Fruit fly (Drosophila melanogaster): ENCODE results near the gene CG16700.

Gene CG16700

DNA sequence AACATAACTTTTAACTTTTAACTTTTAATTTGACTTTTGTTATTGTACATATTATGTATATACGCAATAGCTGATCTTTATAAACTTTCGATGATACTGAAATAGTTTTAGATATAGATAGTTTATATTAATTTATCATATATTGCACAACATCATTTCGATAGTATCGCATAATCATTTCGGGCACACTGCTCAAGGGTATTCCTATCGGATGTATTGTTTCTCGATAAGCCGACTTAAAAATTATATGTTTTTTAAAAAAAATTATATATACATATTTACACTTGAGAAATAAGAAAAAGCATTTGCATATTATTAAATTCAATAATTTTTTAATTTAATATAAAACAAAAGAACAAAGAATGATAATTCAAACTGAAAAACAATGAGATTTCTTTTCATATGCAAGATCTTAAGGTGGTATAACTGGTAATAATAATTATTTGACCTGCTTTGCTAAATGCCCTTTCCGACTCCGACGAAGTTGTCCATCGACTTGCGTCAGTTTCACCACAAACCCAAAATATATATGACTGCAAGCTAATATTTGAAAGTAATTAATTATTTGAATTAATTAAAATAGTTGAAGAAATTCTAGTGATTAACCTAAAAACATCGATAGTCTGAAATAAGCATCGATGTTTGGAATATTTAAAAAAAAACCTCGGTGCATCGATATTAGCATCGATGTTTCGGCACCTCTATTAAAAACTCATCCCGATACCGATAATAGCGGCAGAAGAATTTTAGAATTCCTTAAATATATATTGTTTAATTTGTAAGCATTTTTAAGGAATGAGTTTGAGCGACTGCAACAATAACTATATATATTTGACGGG lies 13.3 kb upstream of the CG16700 start, which contains the start of gene CG4949 (continued):
- TF ChIP-seq Mad (GFP tag; optimal IDR thresholded peaks at IDR 0.05), result no peak
- no peak for TF ChIP-seq CG3065 (GFP tag; optimal IDR thresholded peaks at IDR 0.05)
- no peak for TF ChIP-seq gcm (GFP tag; optimal IDR thresholded peaks at IDR 0.05)
- no peak for TF ChIP-seq CG3407 (GFP tag; optimal IDR thresholded peaks at IDR 0.05)
- TF ChIP-seq CG13424 (tag; optimal IDR thresholded peaks at IDR 0.05), result peak; percentile 14
- no peak for TF ChIP-seq Hand (GFP tag; optimal IDR thresholded peaks at IDR 0.05)
- TF ChIP-seq CG7745 (tag; optimal IDR thresholded peaks at IDR 0.05), result no peak
- peak; percentile 71 for TF ChIP-seq sna (GFP tag; IDR thresholded peaks at IDR 0.05; ENCODE audit: partially characterized antibody)
- no peak for TF ChIP-seq HHEX (GFP tag; optimal IDR thresholded peaks at IDR 0.05)
- no peak for TF ChIP-seq lilli (GFP tag; optimal IDR thresholded peaks at IDR 0.05)
- TF ChIP-seq CG17568 (GFP tag; optimal IDR thresholded peaks at IDR 0.05), result no peak
- TF ChIP-seq Xbp1 (GFP tag; optimal IDR thresholded peaks at IDR 0.05), result peak; percentile 3
- TF ChIP-seq Sox102F (GFP tag; optimal IDR thresholded peaks at IDR 0.05), result no peak
- TF ChIP-seq tll (GFP tag; optimal IDR thresholded peaks at IDR 0.05), result no peak
- no peak for TF ChIP-seq CHES-1-like (GFP tag; optimal IDR thresholded peaks at IDR 0.05)
- no peak for TF ChIP-seq tgo (GFP tag; IDR thresholded peaks at IDR 0.05)
- no peak for TF ChIP-seq CG6765 (GFP tag; optimal IDR thresholded peaks at IDR 0.05)
- no peak for TF ChIP-seq Asciz (GFP tag; optimal IDR thresholded peaks at IDR 0.05)
- TF ChIP-seq so (GFP tag; IDR thresholded peaks at IDR 0.05), result no peak
- peak; percentile 51 for TF ChIP-seq gem (tag; optimal IDR thresholded peaks at IDR 0.05)
- no peak for TF ChIP-seq CG8290 (GFP tag; optimal IDR thresholded peaks at IDR 0.05)
- TF ChIP-seq CG8290 (tag; optimal IDR thresholded peaks at IDR 0.05), result no peak
- no peak for TF ChIP-seq peb (GFP tag; IDR thresholded peaks at IDR 0.05)
- TF ChIP-seq CG12299 (tag; optimal IDR thresholded peaks at IDR 0.05), result no peak
- TF ChIP-seq Mes4 (GFP tag; optimal IDR thresholded peaks at IDR 0.05), result no peak
- TF ChIP-seq YL-1 (GFP tag; optimal IDR thresholded peaks at IDR 0.05), result no peak
- no peak for TF ChIP-seq chm (GFP tag; IDR thresholded peaks at IDR 0.05)
- TF ChIP-seq tio (GFP tag; optimal IDR thresholded peaks at IDR 0.05), result no peak
- no peak for TF ChIP-seq CG1832 (GFP tag; optimal IDR thresholded peaks at IDR 0.05)
- TF ChIP-seq CG30020 (tag; optimal IDR thresholded peaks at IDR 0.05), result peak; percentile 23
- peak; percentile 87 for TF ChIP-seq mld (GFP tag; IDR thresholded peaks at IDR 0.05; ENCODE audit: partially characterized antibody)
- TF ChIP-seq CG12942 (GFP tag; optimal IDR thresholded peaks at IDR 0.05), result no peak
- no peak for TF ChIP-seq CG16779 (GFP tag; IDR thresholded peaks at IDR 0.05)
- no peak for TF ChIP-seq TFAM (GFP tag; optimal IDR thresholded peaks at IDR 0.05)
- no peak for TF ChIP-seq Hey (tag; optimal IDR thresholded peaks at IDR 0.05)
- TF ChIP-seq slou (GFP tag; optimal IDR thresholded peaks at IDR 0.05), result no peak
- TF ChIP-seq bsh (GFP tag; optimal IDR thresholded peaks at IDR 0.05), result peak in 1 of 2 experiments; percentile 8
- no peak for TF ChIP-seq tap (tag; optimal IDR thresholded peaks at IDR 0.05)
- no peak for TF ChIP-seq Dbx (GFP tag; IDR thresholded peaks at IDR 0.05)
- no peak for TF ChIP-seq Taf1 (GFP tag; IDR thresholded peaks at IDR 0.05)
- no peak for TF ChIP-seq CG10366 (GFP tag; IDR thresholded peaks at IDR 0.05)
- peak; percentile 32; the same call in 1 of the 2 replicates for TF ChIP-seq MBD-R2 (GFP tag; IDR thresholded peaks at IDR 0.05)
- TF ChIP-seq pb (GFP tag; optimal IDR thresholded peaks at IDR 0.05), result no peak
- TF ChIP-seq bcd (GFP tag; optimal IDR thresholded peaks at IDR 0.05), result no peak
- no peak for TF ChIP-seq CG10274 (GFP tag; optimal IDR thresholded peaks at IDR 0.05)
- peak; percentile 88 for TF ChIP-seq hb (GFP tag; IDR thresholded peaks at IDR 0.05; ENCODE audit: partially characterized antibody)
- no peak for TF ChIP-seq B-H2 (GFP tag; optimal IDR thresholded peaks at IDR 0.05)
- peak; percentile 44 for TF ChIP-seq CG2129 (GFP tag; IDR thresholded peaks at IDR 0.05; ENCODE audit: partially characterized antibody)
- TF ChIP-seq MTF-1 (GFP tag; optimal IDR thresholded peaks at IDR 0.05; ENCODE audit: borderline replicate concordance), result no peak
